Fruit fly (Drosophila melanogaster) whole organism, embryonic: Measurements from ENCODE around the gene Eip93F.

Source experiments
- CG10147 ChIP-seq: fragments of 200-800 bp; sonication (Bioruptor generic); optimal IDR thresholded peaks from 2 replicates; lab custom pipeline; 2019; ENCODE audit warnings: missing biosample characterization, mild to moderate bottlenecking, missing genetic modification characterization, moderate library complexity
- CG11247 ChIP-seq: fragments of 200-800 bp; sonication (Bioruptor generic); IDR thresholded peaks from 2 replicates; pipeline ENCODE4 v1.3.6; 2022; ENCODE audit warnings: missing biosample characterization, missing genetic modification characterization
- CG7786 ChIP-seq: fragments of 200-800 bp; sonication (Bioruptor generic); optimal IDR thresholded peaks from 2 replicates; lab custom pipeline; 2016; ENCODE audit warnings: missing biosample characterization, missing genetic modification characterization
- CG8944 ChIP-seq: fragments of 200-800 bp; sonication (Bioruptor generic); optimal IDR thresholded peaks from 3 replicates; lab custom pipeline; 2016; ENCODE audit warnings: missing biosample characterization, missing genetic modification characterization
- Dfd ChIP-seq, 2 experiments: fragments of >200 bp; optimal IDR thresholded peaks; 2 replicates each; lab custom pipeline; 2017; ENCODE audit warnings: missing biosample characterization in 2 of 2, missing genetic modification characterization in 2 of 2
- dpn ChIP-seq, 2 experiments: fragments of 200-800 bp; sonication (Bioruptor generic); optimal IDR thresholded peaks; 3 replicates each; lab custom pipeline; 2016; ENCODE audit warnings: missing biosample characterization in 2 of 2, missing genetic modification characterization in 2 of 2
- otp ChIP-seq: fragments of 200-800 bp; sonication (Bioruptor generic); IDR thresholded peaks from 3 replicates; pipeline ENCODE4, ENCODE4 v1.3.6; 2022; ENCODE audit warnings: missing biosample characterization, missing genetic modification characterization
- tup ChIP-seq: fragments of 200-800 bp; sonication (Bioruptor generic); optimal IDR thresholded peaks from 2 replicates; lab custom pipeline; 2016; ENCODE audit warnings: missing biosample characterization, mild to moderate bottlenecking, missing genetic modification characterization, moderate library complexity

- TF ChIP-seq CG10147 (no peak), Dfd (GFP tag; optimal IDR thresholded peaks at IDR 0.05; lab: Kevin White, UChicago) (no peak), CG8944 (no peak), dpn (GFP tag; optimal IDR thresholded peaks at IDR 0.05; lab: Kevin White, UChicago) (no peak), CG7786 (GFP tag; lab: Kevin White, UChicago) (no peak), otp (GFP tag; lab: Robert Waterston, UW) (no peak), tup (GFP tag; lab: Kevin White, UChicago) (no peak), CG11247 (GFP tag; lab: Robert Waterston, UW) (no peak)
These were observed 5.2 kb downstream of the Eip93F start for dm6 chr3R:21954056-21954650.
